Worm (Caenorhabditis elegans): Measurements from ENCODE around the gene arl-1.

arl-1 gene

ce11 chrII:8546975-8547374 lies 34.8 kb upstream of the arl-1 start:
- peak; percentile 75 for TF ChIP-seq ceh-27 (GFP tag; optimal IDR thresholded peaks at IDR 0.05)
- peak; percentile 84 for TF ChIP-seq atf-7 (tag; optimal IDR thresholded peaks at IDR 0.05)
- TF ChIP-seq F49E8.2 (tag; optimal IDR thresholded peaks at IDR 0.05; ENCODE audit: insufficient read depth) = no peak
- TF ChIP-seq Y67H2A.10 (GFP tag; conservative IDR thresholded peaks at IDR 0.05) = no peak
- TF ChIP-seq F22D6.2 (tag; optimal IDR thresholded peaks at IDR 0.05) = no peak
- TF ChIP-seq sptf-2 (GFP tag; optimal IDR thresholded peaks at IDR 0.05) = peak; percentile 97
- TF ChIP-seq zfh-2 (GFP tag; conservative IDR thresholded peaks at IDR 0.05) = no peak
- TF ChIP-seq snpc-1.3 (tag; optimal IDR thresholded peaks at IDR 0.05; ENCODE audit: insufficient read depth) = no peak
- TF ChIP-seq ceh-100 (GFP tag; IDR thresholded peaks at IDR 0.05) = peak; percentile 49; the same call in 1 of the 2 replicates
- peak; percentile 67; the same call in 1 of the 2 replicates for TF ChIP-seq hsf-1 (GFP tag; IDR thresholded peaks at IDR 0.05)
- peak; percentile 71; the same call in 1 of the 2 replicates for TF ChIP-seq ztf-25 (GFP tag; IDR thresholded peaks at IDR 0.05)
- peak; percentile 87 for TF ChIP-seq snpc-3.4 (tag; optimal IDR thresholded peaks at IDR 0.05)
- peak; percentile 29 for TF ChIP-seq dpl-1 (GFP tag; optimal IDR thresholded peaks at IDR 0.05)
- TF ChIP-seq F55B11.4 (tag; optimal IDR thresholded peaks at IDR 0.05; ENCODE audit: borderline replicate concordance, insufficient read depth) = no peak
- TF ChIP-seq F57A8.1 (GFP tag; optimal IDR thresholded peaks at IDR 0.05) = peak; percentile 98
- no peak for TF ChIP-seq aptf-2 (GFP tag; conservative IDR thresholded peaks at IDR 0.05)
- no peak for TF ChIP-seq sdz-38 (tag; optimal IDR thresholded peaks at IDR 0.05)
- TF ChIP-seq ekl-4 (GFP tag; IDR thresholded peaks at IDR 0.05) = peak; percentile 83
- TF ChIP-seq dox-1 (GFP tag; IDR thresholded peaks at IDR 0.05) = no peak
- peak; percentile 58; the same call in 1 of the 2 replicates for TF ChIP-seq cebp-1 (GFP tag; IDR thresholded peaks at IDR 0.05)
- TF ChIP-seq cebp-1 (tag; optimal IDR thresholded peaks at IDR 0.05) = no peak
- TF ChIP-seq C06A6.2 (GFP tag; conservative IDR thresholded peaks at IDR 0.05) = peak; percentile 65
- TF ChIP-seq repo-1 (tag; optimal IDR thresholded peaks at IDR 0.05) = peak; percentile 85
- TF ChIP-seq hmg-1.2 (GFP tag; IDR thresholded peaks at IDR 0.05) = peak; percentile 76; the same call in 1 of the 2 replicates
- TF ChIP-seq madf-10 (tag; optimal IDR thresholded peaks at IDR 0.05) = peak; percentile 60
- TF ChIP-seq ama-1 (optimal IDR thresholded peaks at IDR 0.05) = no peak
- TF ChIP-seq ama-1 (GFP tag; optimal IDR thresholded peaks at IDR 0.05) = peak in 1 of 2 experiments; percentile 60
- no peak for TF ChIP-seq madf-6 (GFP tag; IDR thresholded peaks at IDR 0.05)
- TF ChIP-seq attf-3 (GFP tag; conservative IDR thresholded peaks at IDR 0.05) = 0 out of 2 replicates have a peak, but pooled peaks have one; percentile 13
- TF ChIP-seq ztf-6 (GFP tag; IDR thresholded peaks at IDR 0.05) = 0 out of 2 replicates have a peak, but pooled peaks have one; percentile 50
- TF ChIP-seq B0019.2 (GFP tag; conservative IDR thresholded peaks at IDR 0.05) = no peak
- peak; percentile 70 for TF ChIP-seq somi-1 (GFP tag; optimal IDR thresholded peaks at IDR 0.05)
- peak; percentile 90 for TF ChIP-seq Y53G8AR.9 (GFP tag; conservative IDR thresholded peaks at IDR 0.05)
- no peak for TF ChIP-seq hlh-26 (GFP tag; conservative IDR thresholded peaks at IDR 0.05)
- TF ChIP-seq F57C9.4 (tag; optimal IDR thresholded peaks at IDR 0.05) = peak; percentile 69
- no peak for TF ChIP-seq let-526 (GFP tag; IDR thresholded peaks at IDR 0.05)
- TF ChIP-seq ztf-26 (tag; optimal IDR thresholded peaks at IDR 0.05) = peak; percentile 62
- TF ChIP-seq ZK185.1 (tag; optimal IDR thresholded peaks at IDR 0.05; ENCODE audit: poor library complexity, severe bottlenecking) = peak; percentile 88
- peak; percentile 94 for TF ChIP-seq fkh-3 (tag; optimal IDR thresholded peaks at IDR 0.05)
- TF ChIP-seq lin-54 (GFP tag; optimal IDR thresholded peaks at IDR 0.05) = no peak
- TF ChIP-seq hlh-12 (tag; optimal IDR thresholded peaks at IDR 0.05) = peak; percentile 83
- TF ChIP-seq ztf-18 (tag; optimal IDR thresholded peaks at IDR 0.05) = peak; percentile 80
- peak; percentile 64 for TF ChIP-seq snpc-1.1 (tag; optimal IDR thresholded peaks at IDR 0.05; ENCODE audit: insufficient read depth)
- peak; percentile 32 for TF ChIP-seq ceh-79 (tag; optimal IDR thresholded peaks at IDR 0.05)
- TF ChIP-seq rec-8 (tag; optimal IDR thresholded peaks at IDR 0.05) = peak; percentile 48 to 93
- no peak; the same call in 1 of the 2 replicates for TF ChIP-seq madf-3 (GFP tag; IDR thresholded peaks at IDR 0.05)
- TF ChIP-seq F23B12.7 (tag; optimal IDR thresholded peaks at IDR 0.05; ENCODE audit: insufficient read depth) = peak; percentile 88

Measured in whole organism, young adult.